Fruit fly (Drosophila melanogaster): ENCODE measurements around the gene CG33791.

Gene CG33791

dm6 chr3L:1602833-1603128 lies at the start of gene CG33791, which contains the start of gene CG18170:
Gene CG33791 (plus strand): TSS chr3L:1602954.
Gene CG18170 (plus strand): TSS chr3L:1602954.
- TF ChIP-seq Mnt (GFP tag; optimal IDR thresholded peaks at IDR 0.05) (no peak), tj (GFP tag; optimal IDR thresholded peaks at IDR 0.05) (no peak), ovo (GFP tag; optimal IDR thresholded peaks at IDR 0.05) (no peak), toe (GFP tag; optimal IDR thresholded peaks at IDR 0.05) (no peak), CG33017 (tag; optimal IDR thresholded peaks at IDR 0.05) (no peak), CG12768 (GFP tag; optimal IDR thresholded peaks at IDR 0.05) (no peak), kay (GFP tag; ENCODE audit: borderline replicate concordance) (no peak)

dm6 chr3L:1553193-1553592 lies 49.6 kb upstream of the CG33791 start, which contains the start of gene Pcyt2:
Gene Pcyt2 (plus strand): TSS chr3L:1553493.
- no peak for TF ChIP-seq CG14711 (tag; optimal IDR thresholded peaks at IDR 0.05)
- no peak for TF ChIP-seq toe (GFP tag; optimal IDR thresholded peaks at IDR 0.05)
- TF ChIP-seq bab1 (GFP tag; optimal IDR thresholded peaks at IDR 0.05) = no peak
- TF ChIP-seq ovo (GFP tag; optimal IDR thresholded peaks at IDR 0.05) = no peak

dm6 chr3L:1558178-1558788 lies 44.5 kb upstream of the CG33791 start, which contains the start of the genes Pex10 and CG12099:
Gene Pex10 (plus strand): TSS chr3L:1558228.
Gene CG12099 (minus strand): TSS chr3L:1558484.
- peak; percentile 95 for TF ChIP-seq CG12768 (GFP tag; optimal IDR thresholded peaks at IDR 0.05)
- peak; percentile 89 for TF ChIP-seq CG7045 (GFP tag; optimal IDR thresholded peaks at IDR 0.05)
- peak; percentile 93 for TF ChIP-seq Crg-1 (GFP tag; optimal IDR thresholded peaks at IDR 0.05)
- peak; percentile 93 for TF ChIP-seq CG7101 (tag; optimal IDR thresholded peaks at IDR 0.05)
- no peak for TF ChIP-seq kay (GFP tag; ENCODE audit: borderline replicate concordance)
- TF ChIP-seq CG1620 (GFP tag; optimal IDR thresholded peaks at IDR 0.05) = peak; percentile 90
- TF ChIP-seq tj (GFP tag; optimal IDR thresholded peaks at IDR 0.05) = peak; percentile 84
- peak; percentile 83 for TF ChIP-seq pad (GFP tag; optimal IDR thresholded peaks at IDR 0.05)
- TF ChIP-seq ovo (GFP tag; optimal IDR thresholded peaks at IDR 0.05) = peak; percentile 86
- TF ChIP-seq bab1 (GFP tag; optimal IDR thresholded peaks at IDR 0.05) = peak; percentile 91
- peak; percentile 83 for TF ChIP-seq CG14711 (tag; optimal IDR thresholded peaks at IDR 0.05)
- peak; percentile 93 for TF ChIP-seq Clk (GFP tag; optimal IDR thresholded peaks at IDR 0.05)
- peak; percentile 83 for TF ChIP-seq Hr96 (GFP tag; optimal IDR thresholded peaks at IDR 0.05)
- peak; percentile 94 for TF ChIP-seq toe (GFP tag; optimal IDR thresholded peaks at IDR 0.05)
- TF ChIP-seq cnc (optimal IDR thresholded peaks at IDR 0.05) = no peak
- TF ChIP-seq cic (GFP tag; optimal IDR thresholded peaks at IDR 0.05) = peak; percentile 66
- peak; percentile 92 for TF ChIP-seq Mnt (GFP tag; optimal IDR thresholded peaks at IDR 0.05)
- TF ChIP-seq CG5204 (GFP tag; optimal IDR thresholded peaks at IDR 0.05) = no peak
- peak; percentile 86 for TF ChIP-seq CG33017 (tag; optimal IDR thresholded peaks at IDR 0.05)
- peak; percentile 95 for TF ChIP-seq CG11617 (GFP tag; optimal IDR thresholded peaks at IDR 0.05)

- no peak for TF ChIP-seq CG7101 (tag; optimal IDR thresholded peaks at IDR 0.05)
- no peak for TF ChIP-seq Hr96 (GFP tag; optimal IDR thresholded peaks at IDR 0.05)
- TF ChIP-seq CG12768 (GFP tag; optimal IDR thresholded peaks at IDR 0.05) = no peak
- no peak for TF ChIP-seq CG1620 (GFP tag; optimal IDR thresholded peaks at IDR 0.05)
- TF ChIP-seq CG5204 (GFP tag; optimal IDR thresholded peaks at IDR 0.05) = no peak
Measured at dm6 chr3L:1565092-1565491, 37.7 kb upstream of the CG33791 start, which contains the start of gene CG12003. Gene CG12003 (plus strand): TSS chr3L:1565392.

dm6 chr3L:1568225-1569161 lies 34.3 kb upstream of the CG33791 start, which contains the start of gene CG7879:
Gene CG7879 (minus strand): TSS chr3L:1568608.
- TF ChIP-seq toe (GFP tag; optimal IDR thresholded peaks at IDR 0.05) = no peak
- TF ChIP-seq kay (GFP tag; ENCODE audit: borderline replicate concordance) = no peak
- peak; percentile 28 for TF ChIP-seq CG1620 (GFP tag; optimal IDR thresholded peaks at IDR 0.05)
- TF ChIP-seq bab1 (GFP tag; optimal IDR thresholded peaks at IDR 0.05) = peak; percentile 53
- TF ChIP-seq CG7045 (GFP tag; optimal IDR thresholded peaks at IDR 0.05) = no peak
- TF ChIP-seq CG11617 (GFP tag; optimal IDR thresholded peaks at IDR 0.05) = peak; percentile 7
- no peak for TF ChIP-seq CG33017 (tag; optimal IDR thresholded peaks at IDR 0.05)
- TF ChIP-seq Hr96 (GFP tag; optimal IDR thresholded peaks at IDR 0.05) = no peak
- peak; percentile 2 for TF ChIP-seq ovo (GFP tag; optimal IDR thresholded peaks at IDR 0.05)
- TF ChIP-seq tj (GFP tag; optimal IDR thresholded peaks at IDR 0.05) = no peak
- no peak for TF ChIP-seq Crg-1 (GFP tag; optimal IDR thresholded peaks at IDR 0.05)
- TF ChIP-seq cic (GFP tag; optimal IDR thresholded peaks at IDR 0.05) = peak; percentile 98
- TF ChIP-seq Mnt (GFP tag; optimal IDR thresholded peaks at IDR 0.05) = peak; percentile 20
- peak; percentile 24 for TF ChIP-seq CG7101 (tag; optimal IDR thresholded peaks at IDR 0.05)
- no peak for TF ChIP-seq CG12768 (GFP tag; optimal IDR thresholded peaks at IDR 0.05)
- no peak for TF ChIP-seq cnc (optimal IDR thresholded peaks at IDR 0.05)
- TF ChIP-seq CG14711 (tag; optimal IDR thresholded peaks at IDR 0.05) = no peak
- TF ChIP-seq CG5204 (GFP tag; optimal IDR thresholded peaks at IDR 0.05) = no peak
- no peak for TF ChIP-seq Clk (GFP tag; optimal IDR thresholded peaks at IDR 0.05)
- no peak for TF ChIP-seq pad (GFP tag; optimal IDR thresholded peaks at IDR 0.05)
